Worm (Caenorhabditis elegans): ENCODE data around the gene clec-51.

ce11 chrIV:8126902-8127301 lies 36.7 kb downstream of the clec-51 start, which contains the start of gene ceph-41:
- TF ChIP-seq repo-1 (tag; optimal IDR thresholded peaks at IDR 0.05) (no peak), lin-35 (GFP tag; optimal IDR thresholded peaks at IDR 0.05) (no peak), hmg-1.2 (GFP tag; IDR thresholded peaks at IDR 0.05) (no peak), dpl-1 (GFP tag; optimal IDR thresholded peaks at IDR 0.05) (no peak), hrde-1 (tag; optimal IDR thresholded peaks at IDR 0.05; ENCODE audit: borderline replicate concordance) (no peak), ama-1 (optimal IDR thresholded peaks at IDR 0.05) (no peak), ama-1 (GFP tag; optimal IDR thresholded peaks at IDR 0.05) (no peak), madf-10 (tag; optimal IDR thresholded peaks at IDR 0.05) (no peak), sdz-38 (tag; optimal IDR thresholded peaks at IDR 0.05) (no peak), unc-62 (GFP tag; optimal IDR thresholded peaks at IDR 0.05) (no peak)
